Fruit fly (Drosophila melanogaster): Measurements from ENCODE around the gene CG3842.

CG3842 gene

DNA sequence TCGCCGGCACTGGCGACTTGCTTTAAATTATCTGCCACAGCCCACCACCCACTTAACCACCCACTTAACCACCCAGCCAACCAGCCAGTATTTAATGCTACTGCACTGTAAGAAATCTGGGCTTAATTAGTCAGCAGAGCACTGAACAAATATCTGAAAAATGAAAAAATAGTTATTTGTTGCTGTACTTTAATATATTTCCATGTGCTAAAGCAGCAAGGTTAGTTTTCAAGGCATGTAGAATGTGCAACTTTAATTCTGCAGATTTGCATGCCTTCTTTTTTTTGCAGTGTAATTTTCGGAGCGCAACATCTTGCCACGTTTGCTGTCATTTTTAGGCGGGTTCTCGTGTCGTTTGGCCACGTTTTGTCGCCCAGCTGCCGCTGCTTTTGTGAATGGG, 38.1 kb downstream of the CG3842 start (continued):
- TF ChIP-seq MBD-R2 (GFP tag; IDR thresholded peaks at IDR 0.05) (no peak; the same call in 1 of the 2 replicates), CG9437 (GFP tag; optimal IDR thresholded peaks at IDR 0.05) (peak; percentile 1), zfh2 (GFP tag; optimal IDR thresholded peaks at IDR 0.05) (peak; percentile 13), fd96Cb (tag; optimal IDR thresholded peaks at IDR 0.05) (peak; percentile 49), Chrac-16 (GFP tag; optimal IDR thresholded peaks at IDR 0.05) (no peak), Mad (GFP tag; optimal IDR thresholded peaks at IDR 0.05) (peak; percentile 3), pb (GFP tag; optimal IDR thresholded peaks at IDR 0.05) (peak; percentile 14), CG2120 (GFP tag; optimal IDR thresholded peaks at IDR 0.05) (peak; percentile 65), CG9876 (GFP tag; optimal IDR thresholded peaks at IDR 0.05) (no peak), CG3407 (GFP tag; optimal IDR thresholded peaks at IDR 0.05) (no peak), otp (GFP tag; IDR thresholded peaks at IDR 0.05) (peak; percentile 30; the same call in 1 of the 3 replicates), CG8089 (GFP tag; optimal IDR thresholded peaks at IDR 0.05) (no peak), Dek (tag; optimal IDR thresholded peaks at IDR 0.05) (peak; percentile 47), Deaf1 (tag; optimal IDR thresholded peaks at IDR 0.05) (peak; percentile 8), Hr3 (GFP tag; optimal IDR thresholded peaks at IDR 0.05) (peak; percentile 12), caup (GFP tag; optimal IDR thresholded peaks at IDR 0.05; ENCODE audit: severe bottlenecking) (peak; percentile 50), HLH54F (GFP tag; optimal IDR thresholded peaks at IDR 0.05) (peak; percentile 21), slou (GFP tag; optimal IDR thresholded peaks at IDR 0.05) (peak; percentile 16), NfI (GFP tag; optimal IDR thresholded peaks at IDR 0.05) (peak; percentile 38), CG14667 (GFP tag; IDR thresholded peaks at IDR 0.05) (no peak), Ssrp (tag; optimal IDR thresholded peaks at IDR 0.05) (peak; percentile 30), ems (GFP tag; optimal IDR thresholded peaks at IDR 0.05) (peak; percentile 10), nom (GFP tag; optimal IDR thresholded peaks at IDR 0.05) (no peak), chn (GFP tag; optimal IDR thresholded peaks at IDR 0.05) (peak; percentile 39), lab (GFP tag; optimal IDR thresholded peaks at IDR 0.05) (peak; percentile 80), Ets97D (GFP tag; optimal IDR thresholded peaks at IDR 0.05) (no peak), ranshi (GFP tag; IDR thresholded peaks at IDR 0.05) (peak; percentile 49; the same call in 1 of the 2 replicates), CG2712 (tag; optimal IDR thresholded peaks at IDR 0.05) (peak; percentile 41), so (GFP tag; IDR thresholded peaks at IDR 0.05) (peak; percentile 55; the same call in 1 of the 3 replicates), CG12219 (GFP tag; optimal IDR thresholded peaks at IDR 0.05) (peak; percentile 36), Dfd (GFP tag; optimal IDR thresholded peaks at IDR 0.05) (no peak), BEAF-32 (GFP tag; optimal IDR thresholded peaks at IDR 0.05) (no peak), Atf-2 (GFP tag; optimal IDR thresholded peaks at IDR 0.05) (no peak), CG6654 (GFP tag; optimal IDR thresholded peaks at IDR 0.05) (no peak), lola (GFP tag; optimal IDR thresholded peaks at IDR 0.05) (no peak), Blimp-1 (GFP tag; optimal IDR thresholded peaks at IDR 0.05) (peak; percentile 36), CG15479 (GFP tag; optimal IDR thresholded peaks at IDR 0.05) (no peak), tgo (GFP tag; IDR thresholded peaks at IDR 0.05) (peak; percentile 27; the same call in 1 of the 3 replicates), grau (tag; optimal IDR thresholded peaks at IDR 0.05) (peak; percentile 62), CG30431 (GFP tag; optimal IDR thresholded peaks at IDR 0.05) (no peak), CG7271 (tag; optimal IDR thresholded peaks at IDR 0.05) (no peak), CG11247 (GFP tag; IDR thresholded peaks at IDR 0.05) (0 out of 2 replicates have a peak, but pooled peaks have one; percentile 35), nerfin-1 (tag; optimal IDR thresholded peaks at IDR 0.05) (no peak), CG10147 (GFP tag; optimal IDR thresholded peaks at IDR 0.05) (peak; percentile 60), Atf3 (GFP tag; optimal IDR thresholded peaks at IDR 0.05) (no peak), CG7556 (GFP tag; optimal IDR thresholded peaks at IDR 0.05) (peak; percentile 65), eve (GFP tag; optimal IDR thresholded peaks at IDR 0.05) (no peak), CG6813 (GFP tag; optimal IDR thresholded peaks at IDR 0.05) (peak; percentile 43), Myb (GFP tag; optimal IDR thresholded peaks at IDR 0.05) (peak; percentile 25), sima (GFP tag; optimal IDR thresholded peaks at IDR 0.05) (no peak)

Measured in whole organism, embryonic.